Worm (Caenorhabditis elegans) whole organism, mixed stage, embryonic: ENCODE results near the gene ZK792.1.
A peak's percentile ranks its signal among the peaks of the same experiment; 100 is the strongest.

Experiments
- M03D4.4 ChIP-seq: sonication (generic microtip); optimal IDR thresholded peaks from 2 replicates; lab custom pipeline; 2017; ENCODE audit warnings: mild to moderate bottlenecking, missing genetic modification characterization, missing compliant biosample characterization
- bed-3 ChIP-seq: fragments of 200-800 bp; sonication (Bioruptor generic); optimal IDR thresholded peaks from 3 replicates; lab custom pipeline; 2018; ENCODE audit warnings: mild to moderate bottlenecking, missing genetic modification characterization, moderate library complexity, missing compliant biosample characterization
- blmp-1 ChIP-seq: fragments of 150-350 bp; optimal IDR thresholded peaks from 2 replicates; lab custom pipeline; 2014; ENCODE audit warnings: missing biosample characterization, missing genetic modification characterization
- ceh-39 ChIP-seq: fragments of 150-350 bp; optimal IDR thresholded peaks from 2 replicates; lab custom pipeline; 2014; ENCODE audit warnings: missing biosample characterization, missing genetic modification characterization
- ceh-43 ChIP-seq: fragments of 200-800 bp; sonication (Bioruptor generic); optimal IDR thresholded peaks from 2 replicates; lab custom pipeline; 2018; ENCODE audit warnings: mild to moderate bottlenecking, missing genetic modification characterization, moderate library complexity, missing compliant biosample characterization
- ces-1 ChIP-seq: fragments of 150-350 bp; optimal IDR thresholded peaks from 2 replicates; lab custom pipeline; 2014; ENCODE audit warnings: missing biosample characterization, missing genetic modification reagents, missing genetic modification characterization
- cnd-1 ChIP-seq: fragments of 200-800 bp; sonication (Bioruptor generic); optimal IDR thresholded peaks from 2 replicates; lab custom pipeline; 2018; ENCODE audit warnings: mild to moderate bottlenecking, missing genetic modification characterization, missing compliant biosample characterization
- drap-1 ChIP-seq: fragments of 200-800 bp; sonication (Bioruptor generic); optimal IDR thresholded peaks from 3 replicates; lab custom pipeline; 2018; ENCODE audit warnings: mild to moderate bottlenecking, missing genetic modification characterization, missing compliant biosample characterization
- elt-3 ChIP-seq: fragments of 150-350 bp; optimal IDR thresholded peaks from 2 replicates; lab custom pipeline; 2014; ENCODE audit warnings: missing biosample characterization, missing genetic modification characterization
- flh-1 ChIP-seq: fragments of 200-800 bp; sonication (Bioruptor generic); optimal IDR thresholded peaks from 2 replicates; lab custom pipeline; 2018; ENCODE audit warnings: mild to moderate bottlenecking, missing genetic modification characterization, moderate library complexity, missing compliant biosample characterization
- ham-2 ChIP-seq: fragments of 200-800 bp; sonication (Bioruptor generic); optimal IDR thresholded peaks from 2 replicates; lab custom pipeline; 2018; ENCODE audit warnings: mild to moderate bottlenecking, missing genetic modification characterization, missing compliant biosample characterization
- hlh-1 ChIP-seq: fragments of 150-350 bp; optimal IDR thresholded peaks from 2 replicates; lab custom pipeline; 2014; ENCODE audit warnings: missing biosample characterization, missing genetic modification reagents, missing genetic modification characterization
- lin-13 ChIP-seq: fragments of 150-350 bp; optimal IDR thresholded peaks from 2 replicates; lab custom pipeline; 2014; ENCODE audit warnings: missing biosample characterization, missing genetic modification characterization
- lsy-2 ChIP-seq: fragments of 150-350 bp; optimal IDR thresholded peaks from 2 replicates; lab custom pipeline; 2014; ENCODE audit warnings: missing biosample characterization, missing genetic modification characterization
- mep-1 ChIP-seq: fragments of 150-350 bp; optimal IDR thresholded peaks from 2 replicates; lab custom pipeline; 2017; ENCODE audit warnings: missing biosample characterization, missing genetic modification reagents, missing genetic modification characterization, inconsistent platforms
- mls-2 ChIP-seq: sonication (generic microtip); optimal IDR thresholded peaks from 2 replicates; lab custom pipeline; 2016; ENCODE audit warnings: mild to moderate bottlenecking, missing genetic modification characterization, moderate library complexity, missing compliant biosample characterization
- nhr-2 ChIP-seq: fragments of 150-350 bp; optimal IDR thresholded peaks from 2 replicates; lab custom pipeline; 2014; ENCODE audit warnings: missing biosample characterization, missing genetic modification characterization
- nhr-237 ChIP-seq: fragments of 150-350 bp; optimal IDR thresholded peaks from 2 replicates; lab custom pipeline; 2014; ENCODE audit warnings: missing biosample characterization, missing genetic modification characterization
- nhr-28 ChIP-seq: fragments of 150-350 bp; optimal IDR thresholded peaks from 2 replicates; lab custom pipeline; 2014; ENCODE audit warnings: missing biosample characterization, missing genetic modification characterization
- nhr-76 ChIP-seq: sonication (generic microtip); optimal IDR thresholded peaks from 2 replicates; lab custom pipeline; 2017; ENCODE audit warnings: missing biosample characterization, missing genetic modification characterization
- pha-4 ChIP-seq: fragments of 150-350 bp; optimal IDR thresholded peaks from 2 replicates; lab custom pipeline; 2018; ENCODE audit warnings: missing biosample characterization, missing genetic modification reagents, missing genetic modification characterization
- sem-2 ChIP-seq: fragments of 200-800 bp; sonication (Bioruptor generic); optimal IDR thresholded peaks from 2 replicates; lab custom pipeline; 2018; ENCODE audit warnings: mild to moderate bottlenecking, missing genetic modification characterization, missing compliant biosample characterization
- sptf-1 ChIP-seq: sonication (generic microtip); optimal IDR thresholded peaks from 2 replicates; lab custom pipeline; 2017; ENCODE audit warnings: mild to moderate bottlenecking, missing genetic modification characterization, moderate library complexity, missing compliant biosample characterization
- tbx-8 ChIP-seq: fragments of 200-800 bp; sonication (Bioruptor generic); optimal IDR thresholded peaks from 2 replicates; lab custom pipeline; 2018; ENCODE audit warnings: mild to moderate bottlenecking, missing genetic modification characterization, moderate library complexity, missing compliant biosample characterization
- unc-120 ChIP-seq: sonication (generic microtip); optimal IDR thresholded peaks from 2 replicates; lab custom pipeline; 2017; ENCODE audit warnings: missing genetic modification characterization, missing compliant biosample characterization; ENCODE audit not compliant: poor library complexity, severe bottlenecking
- unc-39 ChIP-seq: fragments of 150-350 bp; optimal IDR thresholded peaks from 2 replicates; lab custom pipeline; 2014; ENCODE audit warnings: missing biosample characterization, missing genetic modification characterization
- unc-62 ChIP-seq: fragments of 150-350 bp; optimal IDR thresholded peaks from 2 replicates; lab custom pipeline; 2014; ENCODE audit warnings: missing biosample characterization, missing genetic modification reagents, missing genetic modification characterization
- zip-8 ChIP-seq: fragments of 150-350 bp; optimal IDR thresholded peaks from 2 replicates; lab custom pipeline; 2014; ENCODE audit warnings: missing biosample characterization, missing genetic modification characterization

The ZK792.1 gene

DNA sequence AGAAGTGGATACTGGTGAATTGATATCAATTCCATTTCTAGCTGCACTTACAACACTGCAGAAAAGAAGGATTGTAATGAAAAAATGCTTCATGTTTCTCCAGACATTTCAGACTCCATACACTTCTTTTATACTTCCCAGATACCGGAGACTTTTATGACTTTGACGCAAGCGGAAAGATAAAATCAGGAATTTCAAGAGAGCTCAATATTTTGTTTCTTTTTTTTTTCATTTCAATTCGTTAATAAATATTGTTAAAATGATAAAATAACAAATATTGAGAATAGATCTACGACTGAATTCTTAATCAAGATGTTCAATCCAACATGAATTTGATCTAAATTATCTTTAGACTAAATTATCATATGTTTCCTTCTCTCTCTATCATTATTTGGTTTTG lies 34.2 kb upstream of the ZK792.1 start, which contains the start of gene lys-5:
Gene lys-5 (minus strand): TSS at position 101 of the 400 bp plus-strand sequence.
- no peak for TF ChIP-seq mls-2 (tag; lab: Kevin White, UChicago)
- no peak for TF ChIP-seq unc-120 (tag; lab: Kevin White, UChicago)

DNA sequence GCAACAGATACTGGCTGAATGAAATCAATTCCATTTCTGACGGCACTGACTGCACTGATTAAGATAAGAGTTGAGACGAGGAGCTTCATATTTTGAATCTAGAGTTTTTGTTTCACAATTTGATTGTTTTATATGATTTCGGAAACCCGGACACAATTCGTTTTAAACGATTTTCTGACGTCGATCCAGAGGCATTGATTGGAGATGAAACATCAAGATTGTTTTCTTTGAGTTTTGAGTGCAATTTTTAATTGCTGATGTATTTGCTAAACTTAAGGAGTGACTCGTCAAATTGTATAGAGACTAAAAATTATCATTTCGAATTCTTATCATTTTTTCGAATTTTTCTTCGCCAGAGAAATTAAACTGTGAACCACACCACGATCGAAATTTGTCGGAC lies 31.8 kb upstream of the ZK792.1 start, which contains the start of gene lys-6:
Gene lys-6 (minus strand): TSS at position 101 of the 400 bp plus-strand sequence.
- TF ChIP-seq ceh-43 (GFP tag; lab: Kevin White, UChicago) (no peak), zip-8 (tag; lab: Kevin White, UChicago) (no peak), mep-1 (tag; lab: Kevin White, UChicago) (no peak), lin-13 (tag; lab: Kevin White, UChicago) (no peak), elt-3 (no peak), unc-39 (no peak), bed-3 (GFP tag; lab: Kevin White, UChicago) (no peak), lsy-2 (tag; lab: Kevin White, UChicago) (no peak), drap-1 (no peak), cnd-1 (tag; lab: Kevin White, UChicago) (no peak), ham-2 (GFP tag; lab: Kevin White, UChicago) (no peak), unc-120 (tag; lab: Kevin White, UChicago) (no peak)

DNA sequence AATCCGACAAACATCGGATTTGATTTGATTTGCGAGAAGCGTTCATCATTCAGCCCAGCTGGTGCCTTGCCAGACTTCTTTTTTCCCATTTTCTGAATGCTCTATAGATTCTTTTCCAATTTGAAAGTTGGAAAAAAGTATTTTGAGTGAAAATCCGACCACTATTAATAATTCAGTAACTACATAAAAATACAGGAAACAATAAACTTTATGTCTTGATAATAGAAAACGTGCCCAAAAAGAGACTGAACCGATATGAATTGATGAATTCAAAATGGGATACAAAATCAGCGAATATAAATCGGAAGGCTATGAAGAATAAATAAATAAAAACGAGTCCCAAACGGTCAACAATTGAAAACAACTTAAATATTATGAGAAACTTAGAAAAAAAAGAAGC lies 27.9 kb upstream of the ZK792.1 start, which contains the start of gene F58B3.4:
Gene F58B3.4 (minus strand): TSS at position 101 of the 400 bp plus-strand sequence.
- TF ChIP-seq mep-1 (tag; lab: Kevin White, UChicago) (no peak), lin-13 (tag; lab: Kevin White, UChicago) (no peak), hlh-1 (tag; lab: Kevin White, UChicago) (no peak), unc-62 (GFP tag; lab: Kevin White, UChicago) (no peak), nhr-28 (no peak), elt-3 (no peak), ceh-39 (tag; lab: Kevin White, UChicago) (no peak), tbx-8 (GFP tag; lab: Kevin White, UChicago) (no peak), blmp-1 (tag; lab: Kevin White, UChicago) (no peak), sem-2 (GFP tag; lab: Kevin White, UChicago) (no peak), flh-1 (GFP tag; lab: Kevin White, UChicago) (no peak), nhr-2 (tag; lab: Kevin White, UChicago) (no peak)

DNA sequence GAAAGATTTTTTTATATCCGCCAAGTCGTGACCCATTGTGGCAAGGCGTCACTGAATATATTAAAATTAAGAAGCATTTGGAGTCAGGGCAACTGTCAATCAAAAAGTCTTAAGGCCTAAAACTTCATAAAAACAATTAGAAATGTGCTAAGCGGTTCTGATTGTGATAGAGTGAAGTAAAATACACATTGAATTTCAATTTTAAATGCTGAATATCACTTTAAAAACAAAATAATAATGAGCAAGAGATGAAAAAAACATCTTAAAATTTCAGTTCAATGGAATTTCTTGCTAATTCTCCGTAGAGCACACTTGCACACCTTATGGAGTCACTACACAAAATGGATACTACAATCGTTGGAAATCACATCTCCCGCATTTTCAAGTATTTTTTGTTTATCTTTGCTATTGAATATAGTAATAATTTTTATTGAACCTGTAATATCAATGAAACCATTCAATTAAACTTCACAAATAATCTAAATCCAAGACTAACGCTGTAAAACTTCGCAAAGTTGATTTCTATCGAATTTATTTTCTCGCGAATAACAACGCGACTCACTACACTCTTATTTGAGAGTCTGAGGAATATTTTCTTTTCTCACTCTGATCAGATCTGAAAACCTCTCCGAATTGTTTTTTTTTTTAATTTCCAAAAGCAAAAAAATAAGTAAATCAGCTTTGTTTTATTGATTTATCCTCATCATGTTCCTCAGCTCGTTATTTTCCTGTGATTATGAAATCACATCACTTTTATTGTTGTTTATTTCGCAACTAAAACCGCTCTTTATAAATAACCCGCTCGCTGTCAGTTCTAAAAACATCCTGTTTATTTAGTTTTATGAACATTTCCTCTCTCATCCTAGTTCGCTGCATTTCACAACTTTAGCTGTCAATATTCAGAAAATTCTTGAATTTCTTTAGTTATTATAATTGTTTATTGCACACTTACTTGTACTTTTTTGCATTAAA lies 23.9 kb upstream of the ZK792.1 start, which contains the start of gene mars-1:
Gene mars-1 (minus strand): TSS at position 51 of the 972 bp plus-strand sequence.
- peak; percentile 65 for TF ChIP-seq ces-1 (GFP tag; lab: Kevin White, UChicago)
- TF ChIP-seq ceh-39 (tag; lab: Kevin White, UChicago), result peak; percentile 66
- TF ChIP-seq lsy-2 (tag; lab: Kevin White, UChicago), result peak; percentile 60
- TF ChIP-seq mls-2 (tag; lab: Kevin White, UChicago), result no peak
- TF ChIP-seq bed-3 (GFP tag; lab: Kevin White, UChicago), result no peak
- peak; percentile 50 for TF ChIP-seq sptf-1 (tag; lab: Kevin White, UChicago)
- TF ChIP-seq flh-1 (GFP tag; lab: Kevin White, UChicago), result no peak
- TF ChIP-seq nhr-28, result no peak
- peak; percentile 20 for TF ChIP-seq pha-4 (tag; lab: Kevin White, UChicago)
- TF ChIP-seq nhr-237 (tag; lab: Kevin White, UChicago), result peak; percentile 88
- TF ChIP-seq nhr-76 (tag; lab: Kevin White, UChicago), result no peak
- TF ChIP-seq mep-1 (tag; lab: Kevin White, UChicago), result peak; percentile 17
- TF ChIP-seq unc-120 (tag; lab: Kevin White, UChicago), result peak; percentile 3
- TF ChIP-seq M03D4.4, result no peak

DNA sequence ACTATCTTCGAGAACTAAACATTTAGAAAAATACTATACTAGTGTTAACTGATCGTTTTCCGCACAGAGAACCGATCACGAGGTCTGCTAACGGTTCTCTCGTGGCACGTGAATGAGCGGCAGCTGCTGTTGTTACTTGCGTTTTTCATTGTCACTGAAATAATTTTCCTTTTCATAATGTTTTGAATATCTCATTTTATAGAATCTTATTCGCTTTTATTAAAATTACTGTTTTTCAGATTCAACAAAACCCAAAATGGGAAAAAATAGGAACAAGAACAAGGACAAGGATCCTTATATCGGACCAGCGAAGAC lies 23.3 kb upstream of the ZK792.1 start, which contains the start of gene F58B3.6:
Gene F58B3.6 (plus strand): TSS at position 240 of the 315 bp plus-strand sequence.
- no peak for TF ChIP-seq hlh-1 (tag; lab: Kevin White, UChicago)
